Worm (Caenorhabditis elegans): ENCODE measurements around the gene sec-5.

DNA sequence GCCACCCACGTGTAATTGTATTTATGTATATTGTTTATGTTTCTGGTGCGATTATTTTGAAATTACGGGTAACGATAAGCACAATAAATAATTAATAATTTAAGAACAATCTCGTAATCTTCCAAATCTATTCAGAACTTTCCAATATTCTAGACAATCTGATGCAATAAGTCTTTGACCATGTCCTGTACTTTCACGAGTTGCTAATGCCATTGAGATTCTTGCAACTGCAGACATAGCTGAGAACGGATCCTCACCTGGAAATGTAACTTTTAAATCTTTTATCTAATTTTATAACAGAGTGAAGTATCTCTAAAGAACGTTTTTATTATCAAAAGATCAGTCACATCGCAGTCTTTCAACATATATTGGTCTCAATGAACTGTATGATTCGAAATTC lies 13.6 kb downstream of the sec-5 start:
- TF ChIP-seq him-1 (tag; optimal IDR thresholded peaks at IDR 0.05), result no peak
- TF ChIP-seq W03F9.2 (tag; optimal IDR thresholded peaks at IDR 0.05), result no peak

All from whole organism, L4/young adult.